Worm (Caenorhabditis elegans) whole organism, L2 larva: ENCODE data around the gene Y43C5A.2.

Experiments
- F13H6.1 ChIP-seq: sonication (generic microtip); optimal IDR thresholded peaks from 2 replicates; lab custom pipeline; 2016; ENCODE audit warnings: missing genetic modification characterization, missing compliant biosample characterization
- R02D3.7 ChIP-seq: fragments of 150-350 bp; optimal IDR thresholded peaks from 2 replicates; lab custom pipeline; 2014; ENCODE audit warnings: missing biosample characterization, missing genetic modification characterization
- Y55F3AM.14 ChIP-seq: fragments of 200-800 bp; sonication (Bioruptor generic); optimal IDR thresholded peaks from 2 replicates; lab custom pipeline; 2018; ENCODE audit warnings: mild to moderate bottlenecking, missing genetic modification characterization, missing compliant biosample characterization
- ZK546.5 ChIP-seq: sonication (generic microtip); optimal IDR thresholded peaks from 2 replicates; lab custom pipeline; 2017; ENCODE audit warnings: missing biosample characterization, missing genetic modification characterization
- alr-1 ChIP-seq: fragments of 150-350 bp; optimal IDR thresholded peaks from 2 replicates; lab custom pipeline; 2014; ENCODE audit warnings: missing biosample characterization, missing genetic modification characterization
- aly-2 ChIP-seq: fragments of 150-350 bp; optimal IDR thresholded peaks from 2 replicates; lab custom pipeline; 2014; ENCODE audit warnings: missing biosample characterization, missing genetic modification characterization
- ama-1 ChIP-seq: fragments of 150-350 bp; optimal IDR thresholded peaks from 2 replicates; lab custom pipeline; 2018; ENCODE audit warnings: inconsistent platforms
- ceh-16 ChIP-seq: fragments of 150-350 bp; optimal IDR thresholded peaks from 2 replicates; lab custom pipeline; 2014; ENCODE audit warnings: missing biosample characterization, missing genetic modification characterization
- crh-2 ChIP-seq: sonication (generic microtip); optimal IDR thresholded peaks from 2 replicates; lab custom pipeline; 2017; ENCODE audit warnings: missing biosample characterization, missing genetic modification characterization
- elt-1 ChIP-seq: fragments of 150-350 bp; optimal IDR thresholded peaks from 2 replicates; lab custom pipeline; 2014; ENCODE audit warnings: missing biosample characterization, missing genetic modification characterization
- elt-3 ChIP-seq: sonication (generic microtip); optimal IDR thresholded peaks from 2 replicates; lab custom pipeline; 2017; ENCODE audit warnings: missing biosample characterization, missing genetic modification characterization
- fos-1 ChIP-seq: fragments of 150-350 bp; optimal IDR thresholded peaks from 2 replicates; lab custom pipeline; 2014; ENCODE audit warnings: missing biosample characterization, missing genetic modification characterization
- lin-11 ChIP-seq: fragments of 150-350 bp; sonication (generic microtip); optimal IDR thresholded peaks from 2 replicates; lab custom pipeline; 2014; ENCODE audit warnings: missing biosample characterization, missing genetic modification characterization, inconsistent platforms, mixed read lengths
- lsy-2 ChIP-seq, 2 experiments: fragments of 150-350 bp in 1 of 2; sonication (generic microtip) in 1 of 2; optimal IDR thresholded peaks; 2 replicates each; lab custom pipeline; 2014 to 2017; ENCODE audit warnings: missing biosample characterization in 2 of 2, missing genetic modification characterization in 2 of 2
- mab-5 ChIP-seq: fragments of 150-350 bp; optimal IDR thresholded peaks from 2 replicates; lab custom pipeline; 2014; ENCODE audit warnings: missing biosample characterization, missing genetic modification characterization
- mbf-1 ChIP-seq: sonication (generic microtip); optimal IDR thresholded peaks from 2 replicates; lab custom pipeline; 2017; ENCODE audit warnings: missing biosample characterization, missing genetic modification characterization
- mdl-1 ChIP-seq, 2 experiments: fragments of 150-350 bp in 1 of 2; sonication (generic microtip) in 1 of 2; optimal IDR thresholded peaks; 2 replicates each; lab custom pipeline; 2017; ENCODE audit warnings: missing biosample characterization in 2 of 2, missing genetic modification characterization in 2 of 2
- nhr-10 ChIP-seq: sonication (generic microtip); optimal IDR thresholded peaks from 2 replicates; lab custom pipeline; 2017; ENCODE audit warnings: missing biosample characterization, missing genetic modification characterization
- nhr-11 ChIP-seq: fragments of 150-350 bp; optimal IDR thresholded peaks from 2 replicates; lab custom pipeline; 2014; ENCODE audit warnings: missing biosample characterization, missing genetic modification characterization
- nhr-129 ChIP-seq: fragments of 150-350 bp; optimal IDR thresholded peaks from 2 replicates; lab custom pipeline; 2014; ENCODE audit warnings: missing biosample characterization, missing genetic modification characterization
- nhr-25 ChIP-seq: fragments of 150-350 bp; sonication (generic microtip); optimal IDR thresholded peaks from 3 replicates; lab custom pipeline; 2014; ENCODE audit warnings: missing biosample characterization, missing genetic modification characterization
- nhr-6 ChIP-seq: fragments of 150-350 bp; optimal IDR thresholded peaks from 2 replicates; lab custom pipeline; 2014; ENCODE audit warnings: missing biosample characterization, missing genetic modification characterization
- nhr-77 ChIP-seq: fragments of 150-350 bp; optimal IDR thresholded peaks from 2 replicates; lab custom pipeline; 2014; ENCODE audit warnings: missing biosample characterization, missing genetic modification characterization
- peb-1 ChIP-seq: fragments of 150-350 bp; optimal IDR thresholded peaks from 2 replicates; lab custom pipeline; 2014; ENCODE audit warnings: missing biosample characterization, missing genetic modification characterization
- sem-4 ChIP-seq: fragments of 150-350 bp; optimal IDR thresholded peaks from 2 replicates; lab custom pipeline; 2014; ENCODE audit warnings: missing biosample characterization, missing genetic modification reagents, missing genetic modification characterization
- sma-3 ChIP-seq: sonication (generic microtip); optimal IDR thresholded peaks from 2 replicates; lab custom pipeline; 2016; ENCODE audit warnings: missing genetic modification reagents, missing genetic modification characterization, missing compliant biosample characterization
- sma-9 ChIP-seq, 2 experiments: fragments of 150-350 bp in 1 of 2; sonication (generic microtip) in 1 of 2; optimal IDR thresholded peaks; 2 replicates each; lab custom pipeline; 2014 to 2016; ENCODE audit warnings: missing genetic modification characterization in 2 of 2, mild to moderate bottlenecking in 1 of 2, missing biosample characterization in 1 of 2, missing compliant biosample characterization in 1 of 2, missing genetic modification reagents in 1 of 2, moderate library complexity in 1 of 2
- unc-55 ChIP-seq: fragments of 150-350 bp; sonication (generic microtip); optimal IDR thresholded peaks from 3 replicates; lab custom pipeline; 2014; ENCODE audit warnings: missing biosample characterization, missing genetic modification reagents, missing genetic modification characterization
- zag-1 ChIP-seq: fragments of 150-350 bp; optimal IDR thresholded peaks from 2 replicates; lab custom pipeline; 2014; ENCODE audit warnings: missing biosample characterization, missing genetic modification characterization
- ztf-1 ChIP-seq: fragments of 200-800 bp; sonication (Bioruptor generic); conservative IDR thresholded peaks from 2 replicates; pipeline ENCODE4 v1.3.6; 2022; ENCODE audit warnings: missing genetic modification characterization, missing compliant biosample characterization
- ztf-11 ChIP-seq: sonication (generic microtip); optimal IDR thresholded peaks from 2 replicates; lab custom pipeline; 2017; ENCODE audit warnings: missing biosample characterization, missing genetic modification characterization
- ztf-4 ChIP-seq: fragments of 150-350 bp; optimal IDR thresholded peaks from 2 replicates; lab custom pipeline; 2014; ENCODE audit warnings: missing biosample characterization, missing genetic modification characterization

Gene Y43C5A.2

DNA sequence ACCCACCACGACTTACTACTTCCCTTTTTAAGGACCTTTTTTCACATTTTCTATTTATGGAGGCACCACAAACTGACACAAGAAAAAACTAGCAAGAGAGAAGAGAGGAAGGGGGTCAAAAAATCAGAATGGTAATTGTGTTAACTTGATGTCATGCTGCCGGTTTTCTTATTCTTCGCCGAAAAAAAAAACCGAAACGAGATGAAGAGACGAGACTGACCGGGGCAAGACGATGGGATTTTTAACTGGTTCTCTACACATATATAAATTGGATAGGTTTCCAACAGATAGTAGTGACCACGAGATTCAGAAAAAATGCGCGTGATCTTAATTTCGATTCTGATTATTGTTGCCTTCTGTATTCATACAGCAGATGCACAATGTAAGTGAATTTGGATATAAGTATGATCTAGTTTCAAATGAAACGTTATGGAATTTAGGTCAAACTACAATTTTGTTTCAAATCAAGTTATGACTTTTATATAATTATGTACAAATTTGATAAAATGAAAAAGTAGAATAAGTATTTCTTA is 4.2 kb downstream of the Y43C5A.2 start, which contains the start of gene Y43C5A.3:
Y43C5A.3 (plus strand) TSS at position 256 of the 533 bp plus-strand sequence.
- TF ChIP-seq nhr-25 (no peak), alr-1 (tag; lab: Kevin White, UChicago) (no peak), crh-2 (peak; percentile 13), sma-3 (peak; percentile 21), F13H6.1 (tag; lab: Kevin White, UChicago) (no peak), elt-3 (tag; lab: Kevin White, UChicago) (no peak), nhr-10 (no peak), lin-11 (tag; lab: Kevin White, UChicago) (no peak), nhr-6 (tag; lab: Kevin White, UChicago) (no peak), nhr-129 (tag; lab: Kevin White, UChicago) (peak; percentile 11), ZK546.5 (no peak)

DNA sequence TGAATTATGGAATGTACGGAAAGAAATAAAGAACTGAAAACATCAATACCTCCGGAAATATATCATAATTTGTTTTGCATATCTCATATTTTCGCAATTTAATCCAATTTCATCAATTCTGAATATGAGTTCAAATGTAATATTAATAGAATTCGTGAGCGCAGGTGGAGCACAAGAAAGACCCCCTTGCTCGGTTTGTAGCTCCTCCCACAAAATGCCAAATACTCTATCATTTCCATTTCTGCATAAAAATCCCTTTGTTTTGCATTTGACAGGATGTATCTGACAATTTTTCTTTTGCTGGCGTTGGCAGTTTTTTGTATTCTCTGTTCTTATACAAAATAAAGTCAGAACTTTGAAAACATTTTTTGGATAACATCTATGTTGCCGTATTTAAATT is 5.4 kb downstream of the Y43C5A.2 start:
- TF ChIP-seq mdl-1 (tag; optimal IDR thresholded peaks at IDR 0.05; lab: Kevin White, UChicago) (no peak), nhr-129 (tag; lab: Kevin White, UChicago) (no peak), zag-1 (no peak), alr-1 (tag; lab: Kevin White, UChicago) (no peak), mab-5 (tag; lab: Kevin White, UChicago) (no peak), ama-1 (lab: Kevin White, UChicago) (no peak), sma-9 (GFP tag; optimal IDR thresholded peaks at IDR 0.05; lab: Kevin White, UChicago) (no peak), sma-9 (tag; optimal IDR thresholded peaks at IDR 0.05; lab: Kevin White, UChicago) (no peak), sem-4 (tag; lab: Kevin White, UChicago) (no peak)

DNA sequence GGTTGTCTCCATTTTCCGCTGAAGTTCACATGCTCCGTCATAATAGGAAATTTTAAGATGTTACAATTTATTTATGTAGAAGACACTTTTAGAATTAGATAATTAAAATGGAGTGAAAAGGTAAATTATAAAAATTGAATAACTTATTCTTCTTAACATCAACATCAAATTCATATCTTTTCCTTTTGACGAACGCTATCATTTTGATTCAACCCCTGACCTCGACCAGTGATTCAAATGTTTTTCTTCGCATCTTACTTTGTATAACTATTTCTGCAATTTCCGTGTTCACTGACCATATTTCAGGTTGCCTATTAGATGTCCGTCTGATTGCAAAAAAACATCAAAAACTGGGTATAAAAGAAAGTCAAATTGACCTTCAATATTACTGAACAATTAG is 7.3 kb downstream of the Y43C5A.2 start, which contains the start of gene Y43C5A.7:
Y43C5A.7 (plus strand) TSS at position 301 of the 400 bp plus-strand sequence.
- TF ChIP-seq nhr-77 (tag; lab: Kevin White, UChicago) (no peak), ztf-4 (no peak), nhr-25 (no peak), Y55F3AM.14 (GFP tag; lab: Kevin White, UChicago) (no peak), nhr-11 (no peak), ceh-16 (tag; lab: Kevin White, UChicago) (no peak), ztf-1 (GFP tag; lab: Robert Waterston, UW) (no peak), unc-55 (GFP tag; lab: Kevin White, UChicago) (no peak), mdl-1 (tag; optimal IDR thresholded peaks at IDR 0.05; lab: Kevin White, UChicago) (no peak), ztf-11 (tag; lab: Kevin White, UChicago) (no peak)

DNA sequence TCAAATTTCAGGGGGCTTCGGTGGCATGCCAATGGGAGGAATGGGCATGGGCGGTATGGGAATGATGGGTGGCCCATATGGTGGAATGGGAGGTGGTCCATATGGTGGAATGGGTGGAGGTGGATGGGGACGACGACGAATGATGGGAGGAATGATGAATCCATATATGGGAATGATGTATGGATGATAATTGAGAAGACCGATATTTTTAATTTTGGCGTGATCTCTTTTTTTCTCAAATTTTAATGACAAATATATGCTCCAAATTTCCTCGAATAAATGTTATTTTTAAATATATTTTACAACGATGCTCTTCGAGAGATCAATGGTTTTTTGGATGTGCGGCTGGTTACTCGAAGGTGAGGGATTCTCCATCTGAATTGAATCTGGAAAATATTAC is 8.0 kb downstream of the Y43C5A.2 start, which contains the start of gene Y43C5A.4:
Y43C5A.4 (plus strand) TSS at position 301 of the 400 bp plus-strand sequence.
- TF ChIP-seq lsy-2 (tag; optimal IDR thresholded peaks at IDR 0.05; lab: Kevin White, UChicago) = no peak
- no peak for TF ChIP-seq mbf-1 (tag; lab: Kevin White, UChicago)
- TF ChIP-seq nhr-77 (tag; lab: Kevin White, UChicago) = no peak
- no peak for TF ChIP-seq ZK546.5
- no peak for TF ChIP-seq unc-55 (GFP tag; lab: Kevin White, UChicago)
- no peak for TF ChIP-seq mab-5 (tag; lab: Kevin White, UChicago)
- no peak for TF ChIP-seq nhr-10
- no peak for TF ChIP-seq aly-2 (tag; lab: Kevin White, UChicago)
- no peak for TF ChIP-seq R02D3.7
- TF ChIP-seq lin-11 (tag; lab: Kevin White, UChicago) = no peak
- TF ChIP-seq peb-1 (tag; lab: Kevin White, UChicago) = no peak
- TF ChIP-seq ztf-11 (tag; lab: Kevin White, UChicago) = no peak

DNA sequence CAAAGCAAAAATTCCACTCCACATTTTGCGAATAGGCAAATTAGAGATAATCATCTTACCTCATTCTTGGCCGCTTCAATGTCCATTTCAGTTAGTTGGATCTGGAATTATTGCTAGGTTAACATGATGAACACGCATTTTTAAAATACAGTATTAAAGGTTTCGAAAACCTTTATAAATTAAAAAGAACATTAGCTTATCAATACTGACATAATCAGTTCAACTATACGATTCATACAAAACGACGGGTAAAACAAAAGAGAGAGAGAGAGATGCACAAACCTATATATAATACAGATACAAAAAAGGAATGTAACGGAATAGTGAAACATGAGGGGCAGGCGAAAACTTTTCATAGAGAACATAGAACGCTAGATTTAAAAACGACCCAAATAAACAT is 11.8 kb downstream of the Y43C5A.2 start, which contains the start of gene thk-1:
thk-1 (minus strand) TSS at position 101 of the 400 bp plus-strand sequence.
- TF ChIP-seq nhr-10 = no peak
- TF ChIP-seq fos-1 = peak; percentile 47
- TF ChIP-seq elt-1 (tag; lab: Kevin White, UChicago) = no peak
- no peak for TF ChIP-seq ama-1 (lab: Kevin White, UChicago)
